Worm (Caenorhabditis elegans) whole organism, early embryonic: Measurements from ENCODE around the gene ent-5.

Source experiments
- aly-1 ChIP-seq: sonication (generic microtip); optimal IDR thresholded peaks from 2 replicates; lab custom pipeline; 2016; ENCODE audit warnings: missing genetic modification characterization, missing compliant biosample characterization
- ama-1 ChIP-seq: fragments of 150-350 bp; optimal IDR thresholded peaks from 2 replicates; lab custom pipeline; 2014
- ceh-36 ChIP-seq: sonication (generic microtip); optimal IDR thresholded peaks from 2 replicates; lab custom pipeline; 2016; ENCODE audit warnings: missing genetic modification characterization, inconsistent platforms, missing compliant biosample characterization
- flt-1 ChIP-seq: fragments of 200-800 bp; sonication (Bioruptor generic); IDR thresholded peaks from 2 replicates; pipeline ENCODE4 v1.3.6; 2022; ENCODE audit warnings: missing genetic modification characterization, missing compliant biosample characterization
- hmbx-1 ChIP-seq: sonication (generic microtip); optimal IDR thresholded peaks from 2 replicates; lab custom pipeline; 2016; ENCODE audit warnings: mild to moderate bottlenecking, missing genetic modification characterization, missing compliant biosample characterization

ce11 chrX:4616832-4617231 lies 32.2 kb downstream of the ent-5 start:
- TF ChIP-seq hmbx-1 (tag; lab: Kevin White, UChicago) (no peak), ama-1 (lab: Kevin White, UChicago) (no peak), aly-1 (tag; lab: Kevin White, UChicago) (peak; percentile 37), ceh-36 (tag; lab: Kevin White, UChicago) (no peak), flt-1 (GFP tag; lab: Robert Waterston, UW) (no peak)
